Worm (Caenorhabditis elegans): Measurements from ENCODE around the gene ric-8.

- TF ChIP-seq ceh-82 (tag; optimal IDR thresholded peaks at IDR 0.05): no peak
- TF ChIP-seq ztf-4 (tag; optimal IDR thresholded peaks at IDR 0.05): no peak
- no peak for TF ChIP-seq elt-2 (tag; optimal IDR thresholded peaks at IDR 0.05)
- TF ChIP-seq unc-62 (GFP tag; optimal IDR thresholded peaks at IDR 0.05): no peak
- no peak for TF ChIP-seq nhr-12 (tag; optimal IDR thresholded peaks at IDR 0.05)
- TF ChIP-seq unc-39 (tag; optimal IDR thresholded peaks at IDR 0.05): no peak
- TF ChIP-seq nhr-28 (tag; optimal IDR thresholded peaks at IDR 0.05): no peak
- TF ChIP-seq lsy-12 (tag; optimal IDR thresholded peaks at IDR 0.05): no peak
- no peak for TF ChIP-seq sea-2 (GFP tag; optimal IDR thresholded peaks at IDR 0.05)
- no peak for TF ChIP-seq fos-1 (tag; optimal IDR thresholded peaks at IDR 0.05)
- TF ChIP-seq elt-3 (tag; optimal IDR thresholded peaks at IDR 0.05): no peak
- TF ChIP-seq pha-4 (tag; optimal IDR thresholded peaks at IDR 0.05): no peak
Observed at ce11 chrIV:2656400-2657139, 13.8 kb downstream of the ric-8 start.

All from whole organism, L3 larva.